Fruit fly (Drosophila melanogaster): ENCODE measurements around the gene TTLL1B.
A peak's percentile ranks its signal among the peaks of the same experiment; 100 is the strongest.

The TTLL1B gene

dm6 chr3L:4625387-4626386, 22.4 kb upstream of the TTLL1B start, which contains the start of gene Src64B (continued):
- TF ChIP-seq zen (tag; optimal IDR thresholded peaks at IDR 0.05) = no peak
- TF ChIP-seq CG7963 (GFP tag; IDR thresholded peaks at IDR 0.05; ENCODE audit: partially characterized antibody) = peak; percentile 54; the same call in 1 of the 3 replicates
- TF ChIP-seq CG1832 (GFP tag; optimal IDR thresholded peaks at IDR 0.05) = peak; percentile 97
- no peak for TF ChIP-seq ttk (GFP tag; IDR thresholded peaks at IDR 0.05)
- TF ChIP-seq CG3163 (GFP tag; optimal IDR thresholded peaks at IDR 0.05) = peak; percentile 85
- TF ChIP-seq CG11696 (GFP tag; IDR thresholded peaks at IDR 0.05) = no peak
- TF ChIP-seq luna (GFP tag; optimal IDR thresholded peaks at IDR 0.05) = no peak
- no peak for TF ChIP-seq her (GFP tag; optimal IDR thresholded peaks at IDR 0.05)
- TF ChIP-seq Hmr (GFP tag; optimal IDR thresholded peaks at IDR 0.05) = peak; percentile 38
- TF ChIP-seq disco-r (GFP tag; optimal IDR thresholded peaks at IDR 0.05) = no peak
- TF ChIP-seq CG13624 (GFP tag; optimal IDR thresholded peaks at IDR 0.05) = peak; percentile 32
- no peak for TF ChIP-seq crp (GFP tag; optimal IDR thresholded peaks at IDR 0.05)
- TF ChIP-seq bab2 (GFP tag; optimal IDR thresholded peaks at IDR 0.05) = no peak
- peak; percentile 13 for TF ChIP-seq CG5180 (GFP tag; optimal IDR thresholded peaks at IDR 0.05)
- TF ChIP-seq CG31365 (tag; optimal IDR thresholded peaks at IDR 0.05) = no peak
- no peak for TF ChIP-seq ERR (GFP tag; optimal IDR thresholded peaks at IDR 0.05)
- peak; percentile 90 for TF ChIP-seq Med (GFP tag)
- TF ChIP-seq CG7357 (GFP tag; IDR thresholded peaks at IDR 0.05) = no peak
- no peak for TF ChIP-seq tup (GFP tag; optimal IDR thresholded peaks at IDR 0.05)
- TF ChIP-seq twi (tag; optimal IDR thresholded peaks at IDR 0.05) = no peak
- TF ChIP-seq zfh1 (GFP tag; IDR thresholded peaks at IDR 0.05) = 0 out of 3 replicates have a peak, but pooled peaks have one; percentile 42
- no peak for TF ChIP-seq Doc2 (GFP tag; IDR thresholded peaks at IDR 0.05)
- TF ChIP-seq CG17361 (GFP tag; IDR thresholded peaks at IDR 0.05) = no peak
- TF ChIP-seq corto (GFP tag; optimal IDR thresholded peaks at IDR 0.05) = no peak
- no peak for TF ChIP-seq Dfd (GFP tag; optimal IDR thresholded peaks at IDR 0.05)
- no peak for TF ChIP-seq CG15269 (tag; optimal IDR thresholded peaks at IDR 0.05)
- no peak for TF ChIP-seq CG8281 (tag; optimal IDR thresholded peaks at IDR 0.05)
- no peak; the same call in none of the 2 replicates for TF ChIP-seq vvl (GFP tag; IDR thresholded peaks at IDR 0.05)
- peak; percentile 33; the same call in 1 of the 2 replicates for TF ChIP-seq crol (GFP tag; IDR thresholded peaks at IDR 0.05)
- TF ChIP-seq CG10209 (GFP tag; optimal IDR thresholded peaks at IDR 0.05) = no peak
- no peak for TF ChIP-seq CG13123 (GFP tag; optimal IDR thresholded peaks at IDR 0.05)
- no peak for TF ChIP-seq gcm2 (GFP tag; optimal IDR thresholded peaks at IDR 0.05)
- peak; percentile 17; the same call in 1 of the 2 replicates for TF ChIP-seq E2f2 (GFP tag; IDR thresholded peaks at IDR 0.05)
- TF ChIP-seq CG10267 (tag; optimal IDR thresholded peaks at IDR 0.05) = no peak
- peak; percentile 77 for TF ChIP-seq dm (GFP tag; optimal IDR thresholded peaks at IDR 0.05)
- TF ChIP-seq NfI (GFP tag; optimal IDR thresholded peaks at IDR 0.05) = peak; percentile 37
- TF ChIP-seq sna (GFP tag; IDR thresholded peaks at IDR 0.05; ENCODE audit: partially characterized antibody) = peak; percentile 40; the same call in 1 of the 2 replicates
- no peak for TF ChIP-seq GATAe (GFP tag; conservative IDR thresholded peaks at IDR 0.05)
- TF ChIP-seq CG3838 (GFP tag; optimal IDR thresholded peaks at IDR 0.05) = no peak
- TF ChIP-seq cwo (GFP tag; optimal IDR thresholded peaks at IDR 0.05) = no peak
- peak; percentile 9 for TF ChIP-seq CG11723 (GFP tag; optimal IDR thresholded peaks at IDR 0.05)
- TF ChIP-seq Hr51 (GFP tag; optimal IDR thresholded peaks at IDR 0.05) = no peak
- no peak for TF ChIP-seq tio (GFP tag; optimal IDR thresholded peaks at IDR 0.05)
- peak; percentile 47 to 74 for TF ChIP-seq Trl (optimal IDR thresholded peaks at IDR 0.05)
- no peak for TF ChIP-seq Trl (GFP tag; optimal IDR thresholded peaks at IDR 0.05)
- TF ChIP-seq D19A (tag; optimal IDR thresholded peaks at IDR 0.05) = no peak
- no peak for TF ChIP-seq Pdp1 (GFP tag; optimal IDR thresholded peaks at IDR 0.05)
- TF ChIP-seq ken (GFP tag; IDR thresholded peaks at IDR 0.05) = 0 out of 3 replicates have a peak, but pooled peaks have one; percentile 5

Measured in whole organism, embryonic.